Worm (Caenorhabditis elegans): ENCODE results near the gene str-47.
A peak's percentile ranks its signal among the peaks of the same experiment; 100 is the strongest.

str-47 gene

DNA sequence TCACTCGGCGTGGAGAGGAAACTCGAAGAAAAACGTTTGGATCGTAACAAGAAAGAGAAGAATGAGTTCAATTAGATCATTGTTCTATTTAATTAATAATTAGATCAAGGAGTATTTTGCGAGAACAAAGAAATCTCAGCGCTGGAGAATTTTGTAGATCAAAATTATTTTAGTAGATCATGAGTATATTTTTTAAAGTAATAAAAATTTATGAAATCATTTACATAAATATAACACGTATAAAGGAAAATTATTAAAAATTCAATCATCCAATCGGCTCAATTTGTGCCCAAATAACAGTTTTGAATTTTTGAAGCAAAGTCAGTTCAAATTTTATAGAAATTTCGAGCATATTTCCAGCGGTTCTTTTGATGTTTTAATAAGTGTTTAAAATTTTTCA is 21.4 kb upstream of the str-47 start, which contains the start of gene C50E3.13:
Gene C50E3.13, minus strand, starts transcription at position 101 of the 400 bp plus-strand sequence.
- no peak for TF ChIP-seq nhr-11 (tag; optimal IDR thresholded peaks at IDR 0.05)
- no peak for TF ChIP-seq snu-23 (GFP tag; optimal IDR thresholded peaks at IDR 0.05)
- no peak for TF ChIP-seq nhr-28 (tag; optimal IDR thresholded peaks at IDR 0.05)
- TF ChIP-seq snpc-4 (tag; optimal IDR thresholded peaks at IDR 0.05), result no peak
- TF ChIP-seq lsy-2 (tag; optimal IDR thresholded peaks at IDR 0.05), result no peak
- TF ChIP-seq sox-4 (tag; optimal IDR thresholded peaks at IDR 0.05), result no peak
- TF ChIP-seq vab-15 (tag; optimal IDR thresholded peaks at IDR 0.05), result no peak
- TF ChIP-seq jun-1 (tag; optimal IDR thresholded peaks at IDR 0.05), result no peak
- no peak for TF ChIP-seq zag-1 (tag; optimal IDR thresholded peaks at IDR 0.05)
- TF ChIP-seq fkh-10 (GFP tag; optimal IDR thresholded peaks at IDR 0.05), result no peak
- no peak for TF ChIP-seq efl-3 (GFP tag; optimal IDR thresholded peaks at IDR 0.05)
- no peak for TF ChIP-seq ets-5 (GFP tag; IDR thresholded peaks at IDR 0.05)
- TF ChIP-seq nhr-237 (tag; optimal IDR thresholded peaks at IDR 0.05), result no peak

- TF ChIP-seq nhr-85 (tag), result peak; percentile 48
- no peak for TF ChIP-seq ets-5 (GFP tag; IDR thresholded peaks at IDR 0.05)
- TF ChIP-seq snu-23 (GFP tag; optimal IDR thresholded peaks at IDR 0.05), result no peak
- TF ChIP-seq fos-1 (tag; optimal IDR thresholded peaks at IDR 0.05), result no peak
- no peak for TF ChIP-seq nhr-20 (tag; optimal IDR thresholded peaks at IDR 0.05)
- TF ChIP-seq lin-39 (tag; optimal IDR thresholded peaks at IDR 0.05), result no peak
- peak; percentile 52 for TF ChIP-seq blmp-1 (tag; optimal IDR thresholded peaks at IDR 0.05)
- no peak for TF ChIP-seq elt-2 (tag; optimal IDR thresholded peaks at IDR 0.05)
Observed at ce11 chrV:7624652-7625051, 20.9 kb upstream of the str-47 start, which contains the start of gene grsp-4. TSS of gene grsp-4 (plus strand) at chrV:7624952.

DNA sequence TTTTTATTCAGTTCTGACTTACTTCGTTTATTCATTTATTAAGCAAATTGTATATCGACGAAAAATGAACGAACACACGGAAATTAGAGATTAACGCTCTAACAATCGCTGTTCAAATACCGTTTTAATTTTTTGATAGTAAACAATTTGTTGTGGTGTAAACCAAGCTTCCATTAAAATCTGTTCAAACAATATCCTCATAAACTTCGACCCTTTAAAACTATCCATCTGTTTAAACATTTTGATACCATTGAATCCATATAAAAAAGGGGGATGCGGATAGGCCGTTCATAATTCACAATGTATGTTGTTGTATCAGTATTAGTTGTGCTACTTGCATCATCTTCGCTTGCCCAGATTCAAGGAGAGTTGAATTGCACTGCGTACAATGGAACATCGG is 19.0 kb upstream of the str-47 start, which contains the start of gene F07C4.6:
Gene F07C4.6, plus strand, starts transcription at position 301 of the 400 bp plus-strand sequence.
- TF ChIP-seq unc-86 (tag; optimal IDR thresholded peaks at IDR 0.05) (no peak), nhr-20 (tag; optimal IDR thresholded peaks at IDR 0.05) (no peak), ztf-11 (tag; optimal IDR thresholded peaks at IDR 0.05) (no peak), swsn-7 (tag; optimal IDR thresholded peaks at IDR 0.05) (no peak), mdl-1 (tag; optimal IDR thresholded peaks at IDR 0.05) (no peak), rnt-1 (tag; optimal IDR thresholded peaks at IDR 0.05) (no peak), vab-15 (tag; optimal IDR thresholded peaks at IDR 0.05) (no peak), ces-1 (GFP tag; optimal IDR thresholded peaks at IDR 0.05) (no peak), dpl-1 (GFP tag; optimal IDR thresholded peaks at IDR 0.05) (no peak), nhr-11 (tag; optimal IDR thresholded peaks at IDR 0.05) (no peak), pax-3 (tag; optimal IDR thresholded peaks at IDR 0.05) (no peak), alr-1 (tag; optimal IDR thresholded peaks at IDR 0.05; ENCODE audit: borderline replicate concordance) (no peak), mef-2 (tag; optimal IDR thresholded peaks at IDR 0.05) (no peak), grh-1 (GFP tag; IDR thresholded peaks at IDR 0.05) (no peak), aly-2 (tag; optimal IDR thresholded peaks at IDR 0.05) (no peak)

DNA sequence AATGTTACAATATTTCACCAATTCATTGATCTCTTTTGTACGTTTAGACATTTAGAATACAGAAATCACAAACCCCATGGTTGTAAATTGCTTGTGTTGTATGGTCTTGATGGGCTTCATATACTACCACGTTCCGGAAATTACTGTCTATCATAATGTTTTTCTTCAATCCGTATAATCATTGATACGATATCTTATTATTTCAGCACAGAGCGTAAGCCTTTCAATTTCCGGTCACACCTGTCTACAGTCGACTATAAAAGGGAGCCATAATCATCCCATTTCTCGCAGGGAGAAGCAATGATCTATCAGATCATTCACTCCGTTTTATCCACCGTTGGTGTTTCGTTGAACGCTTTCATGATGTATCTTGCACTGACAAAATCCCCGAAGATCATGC is 16.1 kb upstream of the str-47 start, which contains the start of gene srd-30:
Gene srd-30, plus strand, starts transcription at position 301 of the 400 bp plus-strand sequence.
- no peak for TF ChIP-seq nhr-12 (tag; optimal IDR thresholded peaks at IDR 0.05)
- no peak for TF ChIP-seq egl-13 (tag; optimal IDR thresholded peaks at IDR 0.05)
- no peak for TF ChIP-seq snpc-4 (tag; optimal IDR thresholded peaks at IDR 0.05)
- TF ChIP-seq hpl-2 (GFP tag; optimal IDR thresholded peaks at IDR 0.05), result no peak
- TF ChIP-seq nhr-76 (tag; optimal IDR thresholded peaks at IDR 0.05), result no peak
- TF ChIP-seq ztf-4 (tag; optimal IDR thresholded peaks at IDR 0.05), result no peak
- TF ChIP-seq vab-15 (tag; optimal IDR thresholded peaks at IDR 0.05), result no peak
- no peak for TF ChIP-seq unc-62 (GFP tag; optimal IDR thresholded peaks at IDR 0.05)
- TF ChIP-seq pax-3 (tag; optimal IDR thresholded peaks at IDR 0.05), result no peak
- TF ChIP-seq swsn-7 (tag; optimal IDR thresholded peaks at IDR 0.05), result no peak
- no peak for TF ChIP-seq dpl-1 (GFP tag; optimal IDR thresholded peaks at IDR 0.05)
- no peak for TF ChIP-seq rnt-1 (tag; optimal IDR thresholded peaks at IDR 0.05)
- no peak for TF ChIP-seq jun-1 (tag; optimal IDR thresholded peaks at IDR 0.05)
- no peak for TF ChIP-seq nhr-28 (tag; optimal IDR thresholded peaks at IDR 0.05)
- no peak for TF ChIP-seq unc-98 (GFP tag; IDR thresholded peaks at IDR 0.05)
- TF ChIP-seq sptf-1 (tag; optimal IDR thresholded peaks at IDR 0.05), result no peak
- TF ChIP-seq lin-14 (GFP tag; optimal IDR thresholded peaks at IDR 0.05), result no peak
- TF ChIP-seq ztf-11 (tag; optimal IDR thresholded peaks at IDR 0.05), result no peak
- no peak for TF ChIP-seq F16B12.6 (tag; optimal IDR thresholded peaks at IDR 0.05)

Measured in whole organism, L1 larva.